Fruit fly (Drosophila melanogaster) whole organism, pupa: ENCODE results near the gene CG31161.

ENCODE experiments used
- CG4496 ChIP-seq: fragments of 200-800 bp; sonication (Bioruptor generic); IDR thresholded peaks from 3 replicates; pipeline ENCODE4 v1.3.6; 2022; ENCODE audit warnings: missing biosample characterization, missing genetic modification characterization
- Pif1B ChIP-seq: fragments of 200-800 bp; sonication (Bioruptor generic); optimal IDR thresholded peaks from 3 replicates; lab custom pipeline; 2016; ENCODE audit warnings: missing biosample characterization, missing genetic modification characterization
- fd96Ca ChIP-seq: fragments of 200-800 bp; sonication (Bioruptor generic); IDR thresholded peaks from 3 replicates; pipeline ENCODE4 v1.3.6; 2022; ENCODE audit warnings: missing biosample characterization, missing genetic modification characterization

DNA sequence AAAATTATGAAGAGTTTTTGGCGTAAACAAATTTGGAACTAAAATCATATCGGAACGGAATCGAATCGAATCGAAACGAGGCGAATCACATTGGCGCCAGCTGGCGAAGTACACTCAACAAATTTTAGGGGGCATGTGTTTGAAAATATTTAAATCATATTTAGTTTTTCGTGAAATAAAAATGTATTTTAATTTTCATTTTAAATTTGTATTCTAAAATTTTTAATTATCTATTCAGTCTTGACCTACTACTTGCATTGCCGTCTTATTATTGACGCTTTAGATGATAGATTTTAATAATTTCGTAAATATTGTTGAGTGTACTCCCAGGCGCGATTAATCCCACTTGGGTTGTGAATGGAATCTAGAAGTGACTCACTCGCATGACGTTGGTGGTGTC is 12.9 kb downstream of the CG31161 start:
- TF ChIP-seq CG4496 (no peak), fd96Ca (GFP tag; lab: Robert Waterston, UW) (no peak), Pif1B (GFP tag; lab: Kevin White, UChicago) (no peak)
